Worm (Caenorhabditis elegans) whole organism, L4/young adult: ENCODE results near the gene F54D5.7.

Source experiments
- W03F9.2 ChIP-seq: fragments of 150-350 bp; optimal IDR thresholded peaks from 2 replicates; lab custom pipeline; 2014; ENCODE audit warnings: missing biosample characterization, missing genetic modification characterization
- dao-5 ChIP-seq: sonication (generic microtip); optimal IDR thresholded peaks from 2 replicates; lab custom pipeline; 2016; ENCODE audit warnings: missing genotype, missing genetic modification characterization, moderate library complexity, missing compliant biosample characterization
- him-1 ChIP-seq: sonication (generic microtip); optimal IDR thresholded peaks from 2 replicates; lab custom pipeline; 2016; ENCODE audit warnings: missing genotype, missing genetic modification reagents, missing genetic modification characterization, missing compliant biosample characterization

DNA sequence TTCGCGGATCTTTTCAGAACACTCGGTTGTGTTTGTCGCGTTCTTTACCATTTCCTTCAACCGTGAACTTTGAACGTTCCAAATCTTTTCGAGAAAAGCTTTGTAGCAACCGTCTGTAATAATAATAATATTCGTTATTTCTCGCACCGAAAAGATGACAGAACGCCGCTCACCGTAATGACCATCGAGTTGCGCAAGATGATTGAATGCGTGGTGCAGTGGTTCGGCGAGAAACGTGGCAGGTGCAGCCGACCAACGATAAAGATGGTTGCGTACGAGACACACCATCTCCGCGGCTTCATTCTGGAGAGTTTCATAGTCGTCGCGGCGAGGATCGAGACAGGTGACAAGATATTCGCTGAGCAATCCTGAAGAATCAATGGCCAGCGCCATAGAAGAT is 4.4 kb upstream of the F54D5.7 start:
- TF ChIP-seq W03F9.2 (tag; lab: Kevin White, UChicago) (no peak), him-1 (tag; lab: Kevin White, UChicago) (no peak), dao-5 (tag; lab: Kevin White, UChicago) (no peak)
